Fruit fly (Drosophila melanogaster): Measurements from ENCODE around the gene Nup133.

The Nup133 gene

dm6 chr3R:22686336-22686874 lies 4.0 kb upstream of the Nup133 start, which contains the start of the genes Gclm and CG17625 (continued):
- no peak for TF ChIP-seq CG12769 (tag; optimal IDR thresholded peaks at IDR 0.05)
- peak; percentile 3 for TF ChIP-seq Mes4 (GFP tag; optimal IDR thresholded peaks at IDR 0.05)
- no peak for TF ChIP-seq Usf (GFP tag; optimal IDR thresholded peaks at IDR 0.05)
- peak; percentile 88 for TF ChIP-seq row (GFP tag; IDR thresholded peaks at IDR 0.05)
- peak; percentile 48 for TF ChIP-seq CG3847 (GFP tag; IDR thresholded peaks at IDR 0.05)
- peak; percentile 38 for TF ChIP-seq Blimp-1 (GFP tag; optimal IDR thresholded peaks at IDR 0.05)
- TF ChIP-seq HmgD (GFP tag; optimal IDR thresholded peaks at IDR 0.05), result peak; percentile 25
- TF ChIP-seq CG13296 (GFP tag; optimal IDR thresholded peaks at IDR 0.05), result peak; percentile 76
- no peak for TF ChIP-seq CG17912 (GFP tag; optimal IDR thresholded peaks at IDR 0.05)
- no peak for TF ChIP-seq CG3838 (GFP tag; optimal IDR thresholded peaks at IDR 0.05)
- TF ChIP-seq CG3163 (GFP tag; optimal IDR thresholded peaks at IDR 0.05), result no peak
- peak; percentile 65 for TF ChIP-seq zen2 (GFP tag; IDR thresholded peaks at IDR 0.05; ENCODE audit: partially characterized antibody)
- TF ChIP-seq shn (GFP tag; optimal IDR thresholded peaks at IDR 0.05), result peak; percentile 11
- TF ChIP-seq rib (GFP tag; IDR thresholded peaks at IDR 0.05), result peak; percentile 45; the same call in 1 of the 2 replicates
- TF ChIP-seq NC2β (GFP tag; optimal IDR thresholded peaks at IDR 0.05), result peak; percentile 4
- peak; percentile 54; the same call in 1 of the 2 replicates for TF ChIP-seq lmd (GFP tag; IDR thresholded peaks at IDR 0.05)
- peak; percentile 53 for TF ChIP-seq ato (GFP tag; IDR thresholded peaks at IDR 0.05; ENCODE audit: partially characterized antibody)
- TF ChIP-seq CG7987 (GFP tag; optimal IDR thresholded peaks at IDR 0.05), result peak; percentile 38
- 0 out of 2 replicates have a peak, but pooled peaks have one; percentile 11 for TF ChIP-seq crol (GFP tag; IDR thresholded peaks at IDR 0.05)
- TF ChIP-seq grau (tag; optimal IDR thresholded peaks at IDR 0.05), result peak; percentile 93
- TF ChIP-seq Stat92E (GFP tag; optimal IDR thresholded peaks at IDR 0.05), result peak in 1 of 3 experiments; percentile 72
- TF ChIP-seq zfh2 (GFP tag; optimal IDR thresholded peaks at IDR 0.05), result peak; percentile 49
- no peak for TF ChIP-seq fru (optimal IDR thresholded peaks at IDR 0.05)
- peak; percentile 46 to 55 for TF ChIP-seq bsh (GFP tag; optimal IDR thresholded peaks at IDR 0.05)
- peak; percentile 47; the same call in 2 of the 3 replicates for TF ChIP-seq vnd (GFP tag; IDR thresholded peaks at IDR 0.05; ENCODE audit: partially characterized antibody)
- TF ChIP-seq tio (GFP tag; optimal IDR thresholded peaks at IDR 0.05), result no peak
- TF ChIP-seq bigmax (GFP tag; optimal IDR thresholded peaks at IDR 0.05), result no peak
- peak; percentile 26 for TF ChIP-seq vfl (GFP tag; optimal IDR thresholded peaks at IDR 0.05)
- peak; percentile 35; the same call in 1 of the 2 replicates for TF ChIP-seq CG1024 (GFP tag; IDR thresholded peaks at IDR 0.05)
- peak; percentile 60; the same call in 1 of the 2 replicates for TF ChIP-seq inv (GFP tag; IDR thresholded peaks at IDR 0.05; ENCODE audit: partially characterized antibody)
- TF ChIP-seq Fer2 (tag; optimal IDR thresholded peaks at IDR 0.05), result no peak
- no peak for TF ChIP-seq CG4707 (GFP tag; optimal IDR thresholded peaks at IDR 0.05)
- no peak for TF ChIP-seq CG11085 (GFP tag; IDR thresholded peaks at IDR 0.05)
- 0 out of 3 replicates have a peak, but pooled peaks have one; percentile 53 for TF ChIP-seq CG11093 (GFP tag; IDR thresholded peaks at IDR 0.05)
- TF ChIP-seq Adf1 (GFP tag; IDR thresholded peaks at IDR 0.05), result peak; percentile 40
- 0 out of 2 replicates have a peak, but pooled peaks have one; percentile 11 for TF ChIP-seq wdn (GFP tag; IDR thresholded peaks at IDR 0.05)
- TF ChIP-seq Hmx (GFP tag; optimal IDR thresholded peaks at IDR 0.05), result no peak
- TF ChIP-seq gro (GFP tag; optimal IDR thresholded peaks at IDR 0.05), result peak; percentile 57
- peak; percentile 47 for TF ChIP-seq Antp (GFP tag; optimal IDR thresholded peaks at IDR 0.05)
- TF ChIP-seq CG1529 (GFP tag; optimal IDR thresholded peaks at IDR 0.05), result no peak
- TF ChIP-seq CG6854 (GFP tag; optimal IDR thresholded peaks at IDR 0.05), result peak; percentile 59
- 0 out of 2 replicates have a peak, but pooled peaks have one; percentile 10 for TF ChIP-seq toy (GFP tag; IDR thresholded peaks at IDR 0.05)
- no peak for TF ChIP-seq CG8765 (GFP tag; IDR thresholded peaks at IDR 0.05)
- TF ChIP-seq CG8359 (GFP tag; optimal IDR thresholded peaks at IDR 0.05; ENCODE audit: borderline replicate concordance), result no peak
- no peak for TF ChIP-seq CG11723 (GFP tag; optimal IDR thresholded peaks at IDR 0.05)
- TF ChIP-seq MTF-1 (GFP tag; optimal IDR thresholded peaks at IDR 0.05; ENCODE audit: borderline replicate concordance), result peak; percentile 7
